Worm (Caenorhabditis elegans): ENCODE measurements around the gene ZK856.7.

ce11 chrV:10233330-10233729, 31.4 kb downstream of the ZK856.7 start, which contains the start of gene str-182:
- TF ChIP-seq egl-27 (tag; optimal IDR thresholded peaks at IDR 0.05) = no peak
- no peak for TF ChIP-seq nhr-25 (tag; optimal IDR thresholded peaks at IDR 0.05)

Data from whole organism, L2 larva.